Worm (Caenorhabditis elegans) whole organism, young adult: ENCODE measurements around the gene F11G11.5.

Experiments used
- F39B2.1 ChIP-seq: fragments of 200-800 bp; sonication (Bioruptor generic); IDR thresholded peaks from 2 replicates; pipeline ENCODE4 v1.3.6; 2022; ENCODE audit warnings: missing genetic modification reagents, missing genetic modification characterization, missing compliant biosample characterization
- F52B5.7 ChIP-seq: sonication (generic microtip); optimal IDR thresholded peaks from 2 replicates; lab custom pipeline; 2016; ENCODE audit warnings: mild to moderate bottlenecking, missing genetic modification characterization, missing compliant biosample characterization
- K12H6.12 ChIP-seq: fragments of 200-800 bp; sonication (Bioruptor generic); optimal IDR thresholded peaks from 2 replicates; lab custom pipeline; 2018; ENCODE audit warnings: mild to moderate bottlenecking, missing genetic modification characterization, missing compliant biosample characterization
- aptf-2 ChIP-seq: fragments of 200-800 bp; sonication (Bioruptor generic); conservative IDR thresholded peaks from 2 replicates; pipeline ENCODE4 v1.3.6; 2022; ENCODE audit warnings: missing genetic modification reagents, missing genetic modification characterization, missing compliant biosample characterization
- ceh-91 ChIP-seq: fragments of 200-800 bp; sonication (Bioruptor generic); IDR thresholded peaks from 2 replicates; pipeline ENCODE4 v1.3.6; 2022; ENCODE audit warnings: missing genetic modification reagents, missing genetic modification characterization, missing compliant biosample characterization
- dpl-1 ChIP-seq: fragments of 150-350 bp; optimal IDR thresholded peaks from 2 replicates; lab custom pipeline; 2014; ENCODE audit warnings: missing biosample characterization, missing genetic modification reagents, missing genetic modification characterization
- gei-17 ChIP-seq: fragments of 200-800 bp; sonication (Bioruptor generic); optimal IDR thresholded peaks from 2 replicates; lab custom pipeline; 2018; ENCODE audit warnings: mild to moderate bottlenecking, missing genetic modification characterization, missing compliant biosample characterization
- hlh-12 ChIP-seq: sonication (generic microtip); optimal IDR thresholded peaks from 2 replicates; lab custom pipeline; 2016; ENCODE audit warnings: missing genetic modification characterization, missing compliant biosample characterization
- hmg-20 ChIP-seq: fragments of 200-800 bp; sonication (Bioruptor generic); IDR thresholded peaks from 2 replicates; pipeline ENCODE4 v1.3.6; 2022; ENCODE audit warnings: missing genetic modification reagents, missing genetic modification characterization, missing compliant biosample characterization
- pha-4 ChIP-seq: fragments of 150-350 bp; sonication (generic microtip); optimal IDR thresholded peaks from 2 replicates; lab custom pipeline; 2014; ENCODE audit warnings: missing biosample characterization, missing genetic modification reagents, missing genetic modification characterization
- rec-8 ChIP-seq, 2 experiments: sonication (generic microtip); optimal IDR thresholded peaks; 2 replicates each; lab custom pipeline; 2016; ENCODE audit warnings: mild to moderate bottlenecking in 2 of 2, missing genetic modification characterization in 2 of 2, missing genetic modification reagents in 2 of 2, missing genotype in 2 of 2, missing biosample characterization in 1 of 2, missing compliant biosample characterization in 1 of 2, moderate library complexity in 1 of 2
- snpc-4 ChIP-seq, 5 experiments: fragments of 150-350 bp in 1 of 5; sonication (generic microtip) in 4 of 5; optimal IDR thresholded peaks; 2 replicates each; lab custom pipeline; 2014 to 2018; ENCODE audit warnings: missing genetic modification characterization in 5 of 5, missing biosample characterization in 3 of 5, antibody characterized with exemption in 2 of 5, mild to moderate bottlenecking in 2 of 5, missing compliant biosample characterization in 2 of 5, missing genotype in 2 of 5, moderate library complexity in 2 of 5, missing genetic modification reagents in 1 of 5
- unc-62 ChIP-seq: fragments of 150-350 bp; optimal IDR thresholded peaks from 2 replicates; lab custom pipeline; 2014; ENCODE audit warnings: missing biosample characterization, missing genetic modification reagents, missing genetic modification characterization
- zfh-2 ChIP-seq: fragments of 200-800 bp; sonication (Bioruptor generic); conservative IDR thresholded peaks from 2 replicates; pipeline ENCODE4 v1.3.6; 2022; ENCODE audit warnings: missing genetic modification reagents, missing genetic modification characterization, missing compliant biosample characterization

DNA sequence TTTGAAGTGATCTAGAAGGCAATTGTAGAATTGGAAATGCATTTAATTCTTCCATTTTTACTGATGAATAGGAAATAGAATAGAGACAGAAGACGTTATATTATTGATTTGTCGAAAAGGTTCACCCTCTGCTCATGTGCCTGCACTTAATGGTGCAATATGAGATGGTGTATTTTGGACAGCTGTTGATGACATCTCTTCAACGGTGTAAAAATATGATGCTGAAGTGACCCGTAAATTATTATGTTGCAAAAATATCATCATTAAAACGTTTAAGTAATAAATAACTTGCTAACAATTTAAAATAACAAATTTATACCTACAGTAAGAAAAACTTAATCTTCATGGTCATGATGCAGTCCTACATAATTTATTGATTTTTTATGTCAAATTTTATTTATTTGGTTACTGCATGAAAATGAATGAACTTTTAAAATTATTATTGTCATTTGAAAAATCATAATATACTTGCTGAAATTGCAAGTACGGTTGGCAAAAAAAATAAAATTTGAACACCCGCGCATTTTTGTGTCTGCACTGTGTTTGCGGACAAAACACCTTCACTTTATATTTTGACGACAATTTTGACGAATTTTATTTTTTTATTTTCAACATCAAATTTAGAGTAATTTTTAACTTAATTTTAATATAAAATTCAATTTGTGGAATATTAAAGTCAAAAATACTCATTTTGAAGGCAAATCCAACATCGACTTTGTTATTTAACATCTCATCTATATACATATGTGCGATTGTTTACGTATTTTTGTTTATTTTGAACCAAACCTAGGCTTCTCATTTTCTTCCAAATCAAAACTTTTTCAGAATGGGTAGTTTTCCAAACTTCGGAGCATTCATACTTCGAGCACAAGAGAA is 29.8 kb upstream of the F11G11.5 start, which contains the start of the genes fbxb-88 and tbck-1:
- TF ChIP-seq ceh-91 (GFP tag; lab: Robert Waterston, UW) (no peak), gei-17 (no peak), dpl-1 (GFP tag; lab: Kevin White, UChicago) (peak; percentile 83), snpc-4 (GFP tag; optimal IDR thresholded peaks at IDR 0.05; lab: Kevin White, UChicago) (no peak), snpc-4 (tag; optimal IDR thresholded peaks at IDR 0.05; lab: Kevin White, UChicago) (no peak), hmg-20 (GFP tag; lab: Robert Waterston, UW) (no peak), aptf-2 (no peak), F39B2.1 (GFP tag; lab: Robert Waterston, UW) (no peak), pha-4 (tag; lab: Kevin White, UChicago) (no peak), F52B5.7 (tag; lab: Kevin White, UChicago) (no peak), rec-8 (tag; optimal IDR thresholded peaks at IDR 0.05; lab: Kevin White, UChicago) (no peak), zfh-2 (GFP tag; lab: Robert Waterston, UW) (no peak), K12H6.12 (no peak), hlh-12 (no peak), unc-62 (GFP tag; lab: Kevin White, UChicago) (no peak)
